Worm (Caenorhabditis elegans) whole organism, L4 larva: ENCODE data around the gene mdh-1.

Experiments used
- F26F4.8 ChIP-seq: fragments of 200-800 bp; sonication (Bioruptor generic); conservative IDR thresholded peaks from 2 replicates; pipeline ENCODE4 v1.3.6; 2022; ENCODE audit warnings: missing genetic modification characterization, missing compliant biosample characterization
- R02D3.7 ChIP-seq: fragments of 150-350 bp; sonication (generic microtip); optimal IDR thresholded peaks from 3 replicates; lab custom pipeline; 2014; ENCODE audit warnings: missing biosample characterization, missing genetic modification characterization
- T26A8.4 ChIP-seq: fragments of 200-800 bp; sonication (Bioruptor generic); IDR thresholded peaks from 2 replicates; pipeline ENCODE4 v1.3.6; 2022; ENCODE audit warnings: missing genetic modification characterization, missing compliant biosample characterization
- Y105C5A.15 ChIP-seq: fragments of 200-800 bp; sonication (Bioruptor generic); IDR thresholded peaks from 2 replicates; pipeline ENCODE4 v1.3.6; 2022; ENCODE audit warnings: missing genetic modification characterization, missing compliant biosample characterization
- ZK546.5 ChIP-seq, 2 experiments: sonication (generic microtip); optimal IDR thresholded peaks; 2 replicates each; lab custom pipeline; 2017; ENCODE audit warnings: missing biosample characterization in 2 of 2, missing genetic modification characterization in 2 of 2
- arid-1 ChIP-seq: fragments of 200-800 bp; sonication (Bioruptor generic); conservative IDR thresholded peaks from 2 replicates; pipeline ENCODE4 v1.3.6; 2022; ENCODE audit warnings: missing genetic modification reagents, missing genetic modification characterization, missing compliant biosample characterization
- ceh-62 ChIP-seq: sonication (generic microtip); optimal IDR thresholded peaks from 2 replicates; lab custom pipeline; 2017; ENCODE audit warnings: missing biosample characterization, missing genetic modification characterization
- ceh-82 ChIP-seq: sonication (generic microtip); optimal IDR thresholded peaks from 2 replicates; lab custom pipeline; 2017; ENCODE audit warnings: missing biosample characterization, missing genetic modification characterization
- cey-2 ChIP-seq: sonication (generic microtip); optimal IDR thresholded peaks from 3 replicates; lab custom pipeline; 2017; ENCODE audit warnings: missing genetic modification characterization, mild to moderate bottlenecking, missing compliant biosample characterization, antibody characterized with exemption, borderline replicate concordance; ENCODE audit not compliant: insufficient read depth
- ctbp-1 ChIP-seq: fragments of 200-800 bp; sonication (Bioruptor generic); IDR thresholded peaks from 2 replicates; pipeline ENCODE4 v1.3.6; 2022; ENCODE audit warnings: missing genetic modification reagents, missing genetic modification characterization, missing compliant biosample characterization
- daf-8 ChIP-seq: fragments of 200-800 bp; sonication (Bioruptor generic); IDR thresholded peaks from 2 replicates; pipeline ENCODE4 v1.3.6; 2022; ENCODE audit warnings: missing genetic modification characterization, missing compliant biosample characterization
- dmd-6 ChIP-seq: fragments of 200-800 bp; sonication (Bioruptor generic); IDR thresholded peaks from 2 replicates; pipeline ENCODE4 v1.3.6; 2022; ENCODE audit warnings: missing genetic modification reagents, missing genetic modification characterization, missing compliant biosample characterization
- dpl-1 ChIP-seq: fragments of 150-350 bp; optimal IDR thresholded peaks from 2 replicates; lab custom pipeline; 2014; ENCODE audit warnings: missing biosample characterization, missing genetic modification reagents, missing genetic modification characterization
- egl-43 ChIP-seq: fragments of 200-800 bp; sonication (Bioruptor generic); IDR thresholded peaks from 2 replicates; pipeline ENCODE4 v1.3.6; 2022; ENCODE audit warnings: missing genetic modification reagents, missing genetic modification characterization, missing compliant biosample characterization
- fkh-10 ChIP-seq: fragments of 150-350 bp; optimal IDR thresholded peaks from 2 replicates; lab custom pipeline; 2014; ENCODE audit warnings: missing biosample characterization, missing genetic modification reagents, missing genetic modification characterization
- fos-1 ChIP-seq: fragments of 150-350 bp; optimal IDR thresholded peaks from 2 replicates; lab custom pipeline; 2014; ENCODE audit warnings: missing biosample characterization, missing genetic modification characterization
- hif-1 ChIP-seq, 2 experiments: sonication (generic microtip); optimal IDR thresholded peaks; 2 replicates each; lab custom pipeline; 2016 to 2017; ENCODE audit warnings: missing compliant biosample characterization in 2 of 2, missing genetic modification characterization in 2 of 2, missing genetic modification reagents in 2 of 2, missing genotype in 2 of 2, mild to moderate bottlenecking in 1 of 2
- lin-13 ChIP-seq: fragments of 150-350 bp; optimal IDR thresholded peaks from 2 replicates; lab custom pipeline; 2014; ENCODE audit warnings: missing biosample characterization, missing genetic modification reagents, missing genetic modification characterization
- lir-3 ChIP-seq: sonication (generic microtip); optimal IDR thresholded peaks from 2 replicates; lab custom pipeline; 2016; ENCODE audit warnings: mild to moderate bottlenecking, missing genetic modification characterization, missing compliant biosample characterization
- mxl-3 ChIP-seq: fragments of 200-800 bp; sonication (Bioruptor generic); optimal IDR thresholded peaks from 2 replicates; lab custom pipeline; 2018; ENCODE audit warnings: mild to moderate bottlenecking, missing genetic modification characterization, missing compliant biosample characterization
- nhr-10 ChIP-seq: fragments of 150-350 bp; optimal IDR thresholded peaks from 2 replicates; lab custom pipeline; 2014; ENCODE audit warnings: missing biosample characterization, missing genetic modification characterization
- nhr-25 ChIP-seq: sonication (generic microtip); optimal IDR thresholded peaks from 2 replicates; lab custom pipeline; 2017; ENCODE audit warnings: missing genetic modification characterization, mild to moderate bottlenecking, missing compliant biosample characterization, antibody characterized with exemption, moderate library complexity, borderline replicate concordance; ENCODE audit not compliant: insufficient read depth
- nhr-41 ChIP-seq: fragments of 200-800 bp; sonication (Bioruptor generic); IDR thresholded peaks from 2 replicates; pipeline ENCODE4 v1.3.6; 2022; ENCODE audit warnings: missing genetic modification reagents, missing genetic modification characterization, missing compliant biosample characterization
- nhr-42 ChIP-seq: fragments of 200-800 bp; sonication (Bioruptor generic); IDR thresholded peaks from 2 replicates; pipeline ENCODE4 v1.3.6; 2022; ENCODE audit warnings: missing genetic modification characterization, missing compliant biosample characterization
- nhr-76 ChIP-seq: fragments of 150-350 bp; optimal IDR thresholded peaks from 2 replicates; lab custom pipeline; 2014; ENCODE audit warnings: missing biosample characterization, missing genetic modification characterization
- php-3 ChIP-seq: fragments of 200-800 bp; sonication (Bioruptor generic); IDR thresholded peaks from 2 replicates; pipeline ENCODE4 v1.3.6; 2022; ENCODE audit warnings: missing genetic modification reagents, missing genetic modification characterization, missing compliant biosample characterization
- rbr-2 ChIP-seq: sonication (generic microtip); optimal IDR thresholded peaks from 2 replicates; lab custom pipeline; 2016; ENCODE audit warnings: missing genotype, missing genetic modification characterization, missing compliant biosample characterization
- skn-1 ChIP-seq: fragments of 150-350 bp; optimal IDR thresholded peaks from 2 replicates; lab custom pipeline; 2014; ENCODE audit warnings: missing biosample characterization, missing genetic modification characterization
- spr-1 ChIP-seq: sonication (generic microtip); optimal IDR thresholded peaks from 2 replicates; lab custom pipeline; 2016; ENCODE audit warnings: mild to moderate bottlenecking, missing genetic modification characterization, missing compliant biosample characterization
- spr-3 ChIP-seq: fragments of 200-800 bp; sonication (Bioruptor generic); optimal IDR thresholded peaks from 2 replicates; lab custom pipeline; 2018; ENCODE audit warnings: mild to moderate bottlenecking, missing genetic modification characterization, missing compliant biosample characterization
- tag-97 ChIP-seq: fragments of 200-800 bp; sonication (Bioruptor generic); IDR thresholded peaks from 2 replicates; pipeline ENCODE4 v1.3.6; 2022; ENCODE audit warnings: missing genetic modification characterization, missing compliant biosample characterization
- tra-1 ChIP-seq: fragments of 200-800 bp; sonication (Bioruptor generic); IDR thresholded peaks from 2 replicates; pipeline ENCODE4 v1.3.6; 2022; ENCODE audit warnings: missing genetic modification reagents, missing genetic modification characterization, missing compliant biosample characterization
- unc-130 ChIP-seq: sonication (generic microtip); optimal IDR thresholded peaks from 2 replicates; lab custom pipeline; 2016; ENCODE audit warnings: missing genetic modification reagents, missing genetic modification characterization, missing compliant biosample characterization
- unc-39 ChIP-seq: sonication (generic microtip); optimal IDR thresholded peaks from 2 replicates; lab custom pipeline; 2017; ENCODE audit warnings: missing biosample characterization, missing genetic modification characterization
- zfp-3 ChIP-seq: fragments of 200-800 bp; sonication (Bioruptor generic); conservative IDR thresholded peaks from 2 replicates; pipeline ENCODE4 v1.3.6; 2022; ENCODE audit warnings: missing genetic modification reagents, missing genetic modification characterization, missing compliant biosample characterization
- zip-11 ChIP-seq: fragments of 200-800 bp; sonication (Bioruptor generic); IDR thresholded peaks from 2 replicates; pipeline ENCODE4 v1.3.6; 2022; ENCODE audit warnings: missing genetic modification characterization, missing compliant biosample characterization

Gene mdh-1

DNA sequence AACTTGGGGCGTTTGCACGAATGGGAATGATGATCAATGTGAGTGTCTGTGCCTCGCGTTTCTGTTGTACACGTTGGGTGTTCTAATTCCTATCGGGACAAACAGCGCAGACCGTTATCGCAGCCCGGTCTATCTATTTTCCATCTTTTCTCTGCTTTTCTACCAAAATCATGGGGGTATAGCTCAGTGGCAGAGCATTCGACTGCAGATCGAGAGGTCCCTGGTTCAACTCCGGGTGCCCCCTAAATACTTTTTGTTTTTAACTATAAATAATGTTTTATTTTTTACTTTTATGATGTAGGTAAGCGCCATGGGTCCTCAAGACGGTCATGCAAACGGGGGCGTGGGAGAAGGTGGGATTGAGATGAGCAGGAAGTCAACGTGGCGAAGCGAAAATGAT lies 43.3 kb upstream of the mdh-1 start (continued):
- no peak for TF ChIP-seq cey-2 (tag; lab: Kevin White, UChicago)
- TF ChIP-seq lir-3 (tag; lab: Kevin White, UChicago) = peak; percentile 39
- no peak for TF ChIP-seq unc-39
- TF ChIP-seq ZK546.5 (tag; optimal IDR thresholded peaks at IDR 0.05; lab: Kevin White, UChicago) = no peak
- TF ChIP-seq dmd-6 = no peak; the same call in none of the 2 replicates
- no peak for TF ChIP-seq ceh-82 (tag; lab: Kevin White, UChicago)
- TF ChIP-seq daf-8 (GFP tag; lab: Robert Waterston, UW) = no peak
- peak; percentile 3 for TF ChIP-seq unc-130 (GFP tag; lab: Kevin White, UChicago)
- no peak for TF ChIP-seq nhr-10 (tag; lab: Kevin White, UChicago)
- TF ChIP-seq tra-1 (GFP tag; lab: Robert Waterston, UW) = no peak
- TF ChIP-seq rbr-2 (tag; lab: Kevin White, UChicago) = peak; percentile 44
- TF ChIP-seq nhr-76 (tag; lab: Kevin White, UChicago) = no peak
- no peak for TF ChIP-seq skn-1 (tag; lab: Kevin White, UChicago)
- 0 out of 2 replicates have a peak, but pooled peaks have one; percentile 68 for TF ChIP-seq Y105C5A.15 (GFP tag; lab: Robert Waterston, UW)
- TF ChIP-seq egl-43 = no peak
- no peak for TF ChIP-seq tag-97 (GFP tag; lab: Robert Waterston, UW)
- TF ChIP-seq fos-1 (tag; lab: Kevin White, UChicago) = no peak

DNA sequence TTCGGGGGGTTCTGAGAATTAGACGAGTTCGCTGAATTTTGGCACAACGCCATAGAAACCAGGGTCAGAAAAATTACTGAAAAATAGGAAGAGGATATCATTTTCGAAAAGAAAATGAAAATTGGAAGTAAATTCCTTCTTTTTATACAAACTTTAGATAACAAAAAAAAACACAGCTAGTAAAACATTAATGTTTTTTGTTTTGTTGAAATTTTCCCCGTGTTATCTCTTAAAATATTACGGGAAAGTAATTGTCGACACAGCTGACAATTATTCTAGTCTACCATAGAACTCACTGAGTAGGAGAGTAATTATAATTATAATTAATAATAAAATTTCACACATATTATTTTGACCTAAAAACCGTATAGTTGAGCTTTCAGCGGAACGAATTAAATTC lies 42.8 kb upstream of the mdh-1 start, which contains the start of gene spp-26:
spp-26 (minus strand) TSS at position 101 of the 400 bp plus-strand sequence.
- no peak for TF ChIP-seq skn-1 (tag; lab: Kevin White, UChicago)
- no peak for TF ChIP-seq spr-1 (tag; lab: Kevin White, UChicago)
- TF ChIP-seq fos-1 (tag; lab: Kevin White, UChicago) = no peak

DNA sequence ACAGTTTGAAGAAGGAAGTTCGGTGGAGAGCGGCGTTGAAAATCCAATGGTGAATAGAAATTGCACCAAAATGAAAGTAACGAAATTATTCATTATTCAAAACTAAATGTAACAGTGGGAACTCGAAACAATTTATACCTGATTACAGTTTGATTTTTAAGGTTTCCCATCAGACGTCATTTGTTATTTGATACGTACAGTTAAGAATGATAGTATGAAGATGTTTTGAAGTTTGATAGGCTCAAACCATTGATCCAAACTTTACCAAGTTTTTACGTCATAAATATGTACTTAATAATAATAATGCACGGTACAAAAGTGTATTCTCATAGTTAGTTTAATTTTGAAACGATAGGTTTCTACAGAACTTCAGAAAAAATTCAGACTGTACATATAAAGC lies 41.8 kb upstream of the mdh-1 start, which contains the start of gene spp-20:
spp-20 (minus strand) TSS at position 101 of the 400 bp plus-strand sequence.
- TF ChIP-seq rbr-2 (tag; lab: Kevin White, UChicago) (no peak), F26F4.8 (GFP tag; lab: Robert Waterston, UW) (no peak), nhr-41 (no peak), R02D3.7 (tag; lab: Kevin White, UChicago) (no peak), ctbp-1 (GFP tag; lab: Robert Waterston, UW) (no peak), mxl-3 (GFP tag; lab: Kevin White, UChicago) (no peak), php-3 (GFP tag; lab: Robert Waterston, UW) (no peak), spr-3 (GFP tag; lab: Kevin White, UChicago) (no peak), lin-13 (GFP tag; lab: Kevin White, UChicago) (no peak), zip-11 (no peak), fkh-10 (GFP tag; lab: Kevin White, UChicago) (no peak), nhr-25 (tag; lab: Kevin White, UChicago) (no peak), dpl-1 (GFP tag; lab: Kevin White, UChicago) (no peak), zfp-3 (GFP tag; lab: Robert Waterston, UW) (no peak), arid-1 (no peak), nhr-42 (GFP tag; lab: Robert Waterston, UW) (no peak), T26A8.4 (GFP tag; lab: Robert Waterston, UW) (no peak), unc-39 (no peak)

DNA sequence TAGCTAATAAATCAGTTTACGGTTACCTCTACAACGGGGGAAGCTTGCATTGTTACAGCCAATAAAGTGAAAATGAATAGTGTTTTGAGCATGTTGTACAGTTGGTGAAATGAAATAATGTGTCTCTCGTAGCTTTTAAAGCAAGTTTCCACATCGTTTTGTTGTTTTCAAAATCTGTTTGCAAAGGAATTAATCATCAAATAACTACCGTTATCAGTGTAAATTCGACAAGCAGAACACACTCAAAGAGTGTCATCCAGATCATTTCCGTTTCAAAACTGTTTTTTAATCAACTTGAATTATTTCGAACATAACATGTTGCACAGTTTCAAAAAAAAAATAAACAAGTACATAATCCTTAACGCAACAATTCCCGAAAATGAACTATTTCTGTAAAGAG lies 40.7 kb upstream of the mdh-1 start, which contains the start of gene spp-27:
spp-27 (minus strand) TSS at position 101 of the 400 bp plus-strand sequence.
- TF ChIP-seq spr-1 (tag; lab: Kevin White, UChicago) (no peak), ceh-62 (no peak), hif-1 (tag; optimal IDR thresholded peaks at IDR 0.05; lab: Kevin White, UChicago) (no peak), T26A8.4 (GFP tag; lab: Robert Waterston, UW) (no peak)
- TF ChIP-seq, all 104 proteins: peak for 0
